Fruit fly (Drosophila melanogaster) whole organism, embryonic: ENCODE data around the gene Ttc19.

Experiments
- Atf-2 ChIP-seq: fragments of 200-800 bp; sonication (Bioruptor generic); optimal IDR thresholded peaks from 2 replicates; lab custom pipeline; 2016; ENCODE audit warnings: missing biosample characterization, missing genetic modification characterization
- BEAF-32 ChIP-seq: fragments of 200-800 bp; sonication (Bioruptor generic); optimal IDR thresholded peaks from 3 replicates; lab custom pipeline; 2017; ENCODE audit warnings: missing biosample characterization, missing genetic modification characterization, mild to moderate bottlenecking, moderate library complexity, missing genetic modification reagents
- CG10267 ChIP-seq: fragments of 200-800 bp; sonication (Bioruptor generic); optimal IDR thresholded peaks from 2 replicates; lab custom pipeline; 2018; ENCODE audit warnings: missing biosample characterization, mild to moderate bottlenecking, missing genetic modification characterization, moderate library complexity
- CG10321 ChIP-seq: fragments of 200-800 bp; sonication (Bioruptor generic); IDR thresholded peaks from 2 replicates; pipeline ENCODE4 v1.3.6; 2022; ENCODE audit warnings: missing biosample characterization, missing genetic modification characterization
- CG15073 ChIP-seq: fragments of 200-800 bp; sonication (Bioruptor generic); optimal IDR thresholded peaks from 2 replicates; lab custom pipeline; 2016; ENCODE audit warnings: missing biosample characterization, missing genetic modification characterization
- CG17802 ChIP-seq: fragments of 200-800 bp; sonication (Bioruptor generic); optimal IDR thresholded peaks from 2 replicates; lab custom pipeline; 2018; ENCODE audit warnings: missing biosample characterization, mild to moderate bottlenecking, missing genetic modification characterization, moderate library complexity
- CG1792 ChIP-seq: fragments of 200-800 bp; sonication (Bioruptor generic); optimal IDR thresholded peaks from 2 replicates; lab custom pipeline; 2016; ENCODE audit warnings: missing biosample characterization, missing genetic modification characterization
- CG2889 ChIP-seq: fragments of 200-800 bp; sonication (Bioruptor generic); IDR thresholded peaks from 3 replicates; pipeline ENCODE4 v1.3.6; 2022; ENCODE audit warnings: missing biosample characterization, missing genetic modification characterization
- CG3281 ChIP-seq: fragments of 200-800 bp; sonication (Bioruptor generic); optimal IDR thresholded peaks from 3 replicates; lab custom pipeline; 2017; ENCODE audit warnings: missing biosample characterization, mild to moderate bottlenecking, missing genetic modification characterization
- CG5180 ChIP-seq: fragments of 200-800 bp; sonication (Bioruptor generic); optimal IDR thresholded peaks from 3 replicates; lab custom pipeline; 2017; ENCODE audit warnings: missing biosample characterization, missing genetic modification characterization, mild to moderate bottlenecking, moderate library complexity, missing genetic modification reagents
- CG6175 ChIP-seq: fragments of 200-800 bp; sonication (Bioruptor generic); IDR thresholded peaks from 3 replicates; pipeline ENCODE4 v1.3.6; 2022; ENCODE audit warnings: missing biosample characterization, missing genetic modification characterization
- CG7271 ChIP-seq: fragments of 200-800 bp; sonication (Bioruptor generic); optimal IDR thresholded peaks from 2 replicates; lab custom pipeline; 2018; ENCODE audit warnings: missing biosample characterization, mild to moderate bottlenecking, missing genetic modification characterization, moderate library complexity
- CG7372 ChIP-seq: fragments of 200-800 bp; sonication (Bioruptor generic); IDR thresholded peaks from 2 replicates; pipeline ENCODE4 v1.3.6; 2022; ENCODE audit warnings: missing biosample characterization, missing genetic modification characterization
- CG7556 ChIP-seq: fragments of 200-800 bp; sonication (Bioruptor generic); optimal IDR thresholded peaks from 2 replicates; lab custom pipeline; 2017; ENCODE audit warnings: missing biosample characterization, mild to moderate bottlenecking, missing genetic modification characterization
- CG7928 ChIP-seq: fragments of 200-800 bp; sonication (Bioruptor generic); optimal IDR thresholded peaks from 2 replicates; lab custom pipeline; 2017; ENCODE audit warnings: missing biosample characterization, mild to moderate bottlenecking, missing genetic modification characterization
- CG8089 ChIP-seq: fragments of 200-800 bp; sonication (Bioruptor generic); optimal IDR thresholded peaks from 3 replicates; lab custom pipeline; 2016; ENCODE audit warnings: missing biosample characterization, missing genetic modification characterization
- CG9437 ChIP-seq: fragments of 200-800 bp; sonication (Bioruptor generic); optimal IDR thresholded peaks from 2 replicates; lab custom pipeline; 2018; ENCODE audit warnings: missing biosample characterization, mild to moderate bottlenecking, missing genetic modification characterization
- CkIIα-i1 ChIP-seq: fragments of 200-800 bp; sonication (Bioruptor generic); IDR thresholded peaks from 2 replicates; pipeline ENCODE4 v1.3.6; 2022; ENCODE audit warnings: missing biosample characterization, missing genetic modification characterization
- Dbx ChIP-seq: fragments of 200-800 bp; sonication (Bioruptor generic); IDR thresholded peaks from 3 replicates; pipeline ENCODE4 v1.3.6; 2022; ENCODE audit warnings: missing biosample characterization, missing genetic modification characterization
- E2f1 ChIP-seq: fragments of 200-800 bp; sonication (Bioruptor generic); IDR thresholded peaks from 2 replicates; pipeline ENCODE4 v1.3.6; 2022; ENCODE audit warnings: missing biosample characterization, missing genetic modification characterization
- E2f2 ChIP-seq: fragments of 200-800 bp; sonication (Bioruptor generic); IDR thresholded peaks from 2 replicates; pipeline ENCODE4 v1.3.6; 2022; ENCODE audit warnings: missing biosample characterization, missing genetic modification characterization
- Gug ChIP-seq: fragments of 200-800 bp; sonication (Bioruptor generic); IDR thresholded peaks from 4 replicates; pipeline ENCODE4 v1.3.6; 2022; ENCODE audit warnings: missing biosample characterization, missing genetic modification characterization
- H15 ChIP-seq: fragments of 200-800 bp; sonication (Bioruptor generic); IDR thresholded peaks from 3 replicates; pipeline ENCODE4 v1.3.6; 2022; ENCODE audit warnings: missing biosample characterization, missing genetic modification characterization
- HHEX ChIP-seq: fragments of 200-800 bp; sonication (Bioruptor generic); optimal IDR thresholded peaks from 3 replicates; lab custom pipeline; 2017; ENCODE audit warnings: missing biosample characterization, mild to moderate bottlenecking, missing genetic modification characterization, missing genetic modification reagents
- Hand ChIP-seq: fragments of 200-800 bp; sonication (Bioruptor generic); optimal IDR thresholded peaks from 2 replicates; lab custom pipeline; 2017; ENCODE audit warnings: mild to moderate bottlenecking, missing biosample characterization, missing genetic modification reagents, missing genetic modification characterization
- Lhr ChIP-seq: fragments of 200-800 bp; sonication (Bioruptor generic); optimal IDR thresholded peaks from 3 replicates; lab custom pipeline; 2017; ENCODE audit warnings: mild to moderate bottlenecking, missing biosample characterization, missing genetic modification reagents, missing genetic modification characterization
- MBD-R2 ChIP-seq: fragments of 200-800 bp; sonication (Bioruptor generic); IDR thresholded peaks from 2 replicates; pipeline ENCODE4 v1.3.6; 2022; ENCODE audit warnings: missing biosample characterization, missing genetic modification characterization
- MESR4 ChIP-seq: fragments of 200-800 bp; sonication (Bioruptor generic); optimal IDR thresholded peaks from 2 replicates; lab custom pipeline; 2018; ENCODE audit warnings: missing biosample characterization, mild to moderate bottlenecking, missing genetic modification characterization, moderate library complexity
- Nf-YC ChIP-seq: fragments of 200-800 bp; optimal IDR thresholded peaks from 3 replicates; lab custom pipeline; 2019; ENCODE audit warnings: missing biosample characterization, mild to moderate bottlenecking, missing genetic modification characterization, moderate library complexity
- PHDP ChIP-seq: fragments of 200-800 bp; sonication (Bioruptor generic); optimal IDR thresholded peaks from 3 replicates; lab custom pipeline; 2018; ENCODE audit warnings: missing biosample characterization, mild to moderate bottlenecking, missing genetic modification characterization, moderate library complexity
- Pdp1 ChIP-seq, 2 experiments: fragments of 200-800 bp; sonication (Bioruptor generic); optimal IDR thresholded peaks; 3 replicates each; lab custom pipeline; 2016; ENCODE audit warnings: missing biosample characterization in 2 of 2, missing genetic modification characterization in 2 of 2, mild to moderate bottlenecking in 1 of 2, moderate library complexity in 1 of 2
- Ravus ChIP-seq: fragments of 200-800 bp; sonication (Bioruptor generic); IDR thresholded peaks from 2 replicates; pipeline ENCODE4 v1.3.6; 2022; ENCODE audit warnings: missing biosample characterization, missing genetic modification characterization
- Spps ChIP-seq: fragments of 200-800 bp; sonication (Bioruptor generic); optimal IDR thresholded peaks from 2 replicates; lab custom pipeline; 2018; ENCODE audit warnings: missing biosample characterization, mild to moderate bottlenecking, missing genetic modification characterization
- Xbp1 ChIP-seq: fragments of 200-800 bp; sonication (Bioruptor generic); optimal IDR thresholded peaks from 3 replicates; lab custom pipeline; 2016; ENCODE audit warnings: missing biosample characterization, mild to moderate bottlenecking, missing genetic modification characterization
- ase ChIP-seq: fragments of 200-800 bp; sonication (Bioruptor generic); IDR thresholded peaks from 3 replicates; pipeline ENCODE4 v1.3.6; 2022; ENCODE audit warnings: missing biosample characterization, missing genetic modification characterization
- cas ChIP-seq: fragments of 200-800 bp; sonication (Bioruptor generic); IDR thresholded peaks from 2 replicates; pipeline ENCODE4 v1.3.6; 2022; ENCODE audit warnings: missing biosample characterization, missing genetic modification characterization
- chm ChIP-seq: fragments of 200-800 bp; sonication (Bioruptor generic); IDR thresholded peaks from 2 replicates; pipeline ENCODE4 v1.3.6; 2022; ENCODE audit warnings: missing biosample characterization, missing genetic modification characterization
- dan ChIP-seq: fragments of 200-800 bp; sonication (Bioruptor generic); IDR thresholded peaks from 2 replicates; pipeline ENCODE4 v1.3.6; 2022; ENCODE audit warnings: missing biosample characterization, missing genetic modification characterization
- dysf ChIP-seq: fragments of 200-800 bp; sonication (Bioruptor generic); IDR thresholded peaks from 3 replicates; pipeline ENCODE4 v1.3.6; 2022; ENCODE audit warnings: missing biosample characterization, missing genetic modification characterization
- exex ChIP-seq: fragments of 200-800 bp; sonication (Bioruptor generic); optimal IDR thresholded peaks from 4 replicates; lab custom pipeline; 2018; ENCODE audit warnings: missing biosample characterization, mild to moderate bottlenecking, missing genetic modification characterization, moderate library complexity
- fd64A ChIP-seq: fragments of 200-800 bp; sonication (Bioruptor generic); optimal IDR thresholded peaks from 3 replicates; lab custom pipeline; 2018; ENCODE audit warnings: missing biosample characterization, mild to moderate bottlenecking, missing genetic modification characterization
- gcm2 ChIP-seq: fragments of 200-800 bp; sonication (Bioruptor generic); optimal IDR thresholded peaks from 2 replicates; lab custom pipeline; 2016; ENCODE audit warnings: missing biosample characterization, missing genetic modification characterization
- gsb ChIP-seq: fragments of 200-800 bp; sonication (Bioruptor generic); IDR thresholded peaks from 2 replicates; pipeline ENCODE4 v1.3.6; 2022; ENCODE audit warnings: missing biosample characterization, missing genetic modification characterization
- her ChIP-seq: fragments of 200-800 bp; sonication (Bioruptor generic); optimal IDR thresholded peaks from 2 replicates; lab custom pipeline; 2016; ENCODE audit warnings: missing biosample characterization, missing genetic modification characterization
- lola ChIP-seq, 3 experiments: fragments of >200 bp in 2 of 3; fragments of 200-800 bp in 1 of 3; sonication (Bioruptor generic) in 1 of 3; optimal IDR thresholded peaks; 2 replicates each; lab custom pipeline; 2017 to 2019; ENCODE audit warnings: missing biosample characterization in 3 of 3, missing genetic modification characterization in 3 of 3, mild to moderate bottlenecking in 1 of 3, moderate library complexity in 1 of 3
- nerfin-1 ChIP-seq: fragments of 200-800 bp; sonication (Bioruptor generic); optimal IDR thresholded peaks from 3 replicates; lab custom pipeline; 2019; ENCODE audit warnings: missing biosample characterization, mild to moderate bottlenecking, missing genetic modification characterization, moderate library complexity
- p53 ChIP-seq: fragments of 200-800 bp; sonication (Bioruptor generic); optimal IDR thresholded peaks from 2 replicates; lab custom pipeline; 2016; ENCODE audit warnings: missing biosample characterization, missing genetic modification characterization
- sisA ChIP-seq: fragments of 200-800 bp; sonication (Bioruptor generic); IDR thresholded peaks from 2 replicates; pipeline ENCODE4 v1.3.6; 2022; ENCODE audit warnings: missing biosample characterization, missing genetic modification characterization
- sr ChIP-seq: fragments of 200-800 bp; sonication (Bioruptor generic); IDR thresholded peaks from 3 replicates; pipeline ENCODE4 v1.3.6; 2022; ENCODE audit warnings: missing biosample characterization, missing genetic modification characterization

Gene Ttc19

dm6 chr2L:19023972-19024743 lies 20.8 kb downstream of the Ttc19 start (continued):
- TF ChIP-seq CG7372 (GFP tag; lab: Robert Waterston, UW), result peak; percentile 10; the same call in 1 of the 2 replicates
- 0 out of 4 replicates have a peak, but pooled peaks have one; percentile 25 for TF ChIP-seq Gug (GFP tag; lab: Robert Waterston, UW)
- peak; percentile 66 for TF ChIP-seq Nf-YC (tag; lab: Kevin White, UChicago)
- TF ChIP-seq cas, result no peak
- TF ChIP-seq CG6175 (GFP tag; lab: Robert Waterston, UW), result no peak
- no peak for TF ChIP-seq CG10321
- peak; percentile 63 for TF ChIP-seq nerfin-1 (tag; lab: Kevin White, UChicago)
- peak; percentile 7; the same call in 1 of the 2 replicates for TF ChIP-seq E2f1 (GFP tag; lab: Robert Waterston, UW)
- TF ChIP-seq Hand (GFP tag; lab: Kevin White, UChicago), result peak; percentile 86
- peak; percentile 15 for TF ChIP-seq exex (tag; lab: Kevin White, UChicago)
- TF ChIP-seq Xbp1 (GFP tag; lab: Kevin White, UChicago), result peak; percentile 69
- no peak for TF ChIP-seq fd64A (GFP tag; lab: Kevin White, UChicago)
- TF ChIP-seq dan (GFP tag; lab: Robert Waterston, UW), result no peak
- no peak for TF ChIP-seq Lhr (GFP tag; lab: Kevin White, UChicago)
- no peak for TF ChIP-seq MESR4 (GFP tag; lab: Kevin White, UChicago)
- TF ChIP-seq p53 (GFP tag; lab: Kevin White, UChicago), result no peak
- TF ChIP-seq dysf, result peak; percentile 72; the same call in 2 of the 3 replicates
- TF ChIP-seq sr (GFP tag; lab: Robert Waterston, UW), result no peak
- peak; percentile 62 for TF ChIP-seq sisA (GFP tag; lab: Robert Waterston, UW)
- peak; percentile 79 for TF ChIP-seq PHDP
- 0 out of 2 replicates have a peak, but pooled peaks have one; percentile 16 for TF ChIP-seq chm
- TF ChIP-seq ase, result no peak
- TF ChIP-seq CG9437 (GFP tag; lab: Kevin White, UChicago), result peak; percentile 62
- TF ChIP-seq CG3281 (GFP tag; lab: Kevin White, UChicago), result peak; percentile 83
- peak; percentile 78 for TF ChIP-seq HHEX (GFP tag; lab: Kevin White, UChicago)
- TF ChIP-seq CG8089, result no peak
- TF ChIP-seq BEAF-32 (GFP tag; lab: Kevin White, UChicago), result no peak
- peak; percentile 27 for TF ChIP-seq CG7928 (GFP tag; lab: Kevin White, UChicago)
- no peak for TF ChIP-seq CG2889
- TF ChIP-seq Pdp1 (GFP tag; optimal IDR thresholded peaks at IDR 0.05; lab: Kevin White, UChicago), result peak in 1 of 2 experiments; percentile 35
- TF ChIP-seq CG15073 (GFP tag; lab: Kevin White, UChicago), result no peak
- peak; percentile 94 for TF ChIP-seq CG7556 (GFP tag; lab: Kevin White, UChicago)
- peak; percentile 14 for TF ChIP-seq CG17802 (tag; lab: Kevin White, UChicago)
- no peak for TF ChIP-seq CG1792
- TF ChIP-seq H15 (GFP tag; lab: Robert Waterston, UW), result no peak
- no peak for TF ChIP-seq CG7271 (tag; lab: Kevin White, UChicago)
- no peak for TF ChIP-seq CkIIα-i1 (GFP tag; lab: Robert Waterston, UW)
- peak; percentile 25; the same call in 1 of the 2 replicates for TF ChIP-seq E2f2 (GFP tag; lab: Robert Waterston, UW)
- TF ChIP-seq CG5180 (GFP tag; lab: Kevin White, UChicago), result peak; percentile 58
- TF ChIP-seq Dbx, result peak; percentile 45; the same call in 1 of the 3 replicates
- no peak for TF ChIP-seq her (GFP tag; lab: Kevin White, UChicago)
- no peak for TF ChIP-seq gsb (GFP tag; lab: Robert Waterston, UW)
- no peak for TF ChIP-seq gcm2 (GFP tag; lab: Kevin White, UChicago)
- TF ChIP-seq MBD-R2 (GFP tag; lab: Robert Waterston, UW), result no peak
- TF ChIP-seq Ravus, result no peak
- peak; percentile 63 for TF ChIP-seq CG10267 (tag; lab: Kevin White, UChicago)
- TF ChIP-seq Spps (tag; lab: Kevin White, UChicago), result no peak
- no peak for TF ChIP-seq Atf-2
- TF ChIP-seq lola (GFP tag; optimal IDR thresholded peaks at IDR 0.05; lab: Kevin White, UChicago), result peak in 1 of 3 experiments; percentile 33
